Worm (Caenorhabditis elegans) whole organism, mixed stage, embryonic: Measurements from ENCODE around the gene trd-1.

Source experiments
- M03D4.4 ChIP-seq: sonication (generic microtip); optimal IDR thresholded peaks from 2 replicates; lab custom pipeline; 2017; ENCODE audit warnings: mild to moderate bottlenecking, missing genetic modification characterization, missing compliant biosample characterization
- bed-3 ChIP-seq: fragments of 200-800 bp; sonication (Bioruptor generic); optimal IDR thresholded peaks from 3 replicates; lab custom pipeline; 2018; ENCODE audit warnings: mild to moderate bottlenecking, missing genetic modification characterization, moderate library complexity, missing compliant biosample characterization
- blmp-1 ChIP-seq: fragments of 150-350 bp; optimal IDR thresholded peaks from 2 replicates; lab custom pipeline; 2014; ENCODE audit warnings: missing biosample characterization, missing genetic modification characterization
- ceh-43 ChIP-seq: fragments of 200-800 bp; sonication (Bioruptor generic); optimal IDR thresholded peaks from 2 replicates; lab custom pipeline; 2018; ENCODE audit warnings: mild to moderate bottlenecking, missing genetic modification characterization, moderate library complexity, missing compliant biosample characterization
- ces-1 ChIP-seq: fragments of 150-350 bp; optimal IDR thresholded peaks from 2 replicates; lab custom pipeline; 2014; ENCODE audit warnings: missing biosample characterization, missing genetic modification reagents, missing genetic modification characterization
- cnd-1 ChIP-seq: fragments of 200-800 bp; sonication (Bioruptor generic); optimal IDR thresholded peaks from 2 replicates; lab custom pipeline; 2018; ENCODE audit warnings: mild to moderate bottlenecking, missing genetic modification characterization, missing compliant biosample characterization
- drap-1 ChIP-seq: fragments of 200-800 bp; sonication (Bioruptor generic); optimal IDR thresholded peaks from 3 replicates; lab custom pipeline; 2018; ENCODE audit warnings: mild to moderate bottlenecking, missing genetic modification characterization, missing compliant biosample characterization
- elt-1 ChIP-seq: sonication (generic microtip); optimal IDR thresholded peaks from 2 replicates; lab custom pipeline; 2017; ENCODE audit warnings: missing genetic modification characterization, mild to moderate bottlenecking, missing compliant biosample characterization, antibody characterized with exemption, moderate library complexity, borderline replicate concordance; ENCODE audit not compliant: insufficient read depth
- elt-3 ChIP-seq: fragments of 150-350 bp; optimal IDR thresholded peaks from 2 replicates; lab custom pipeline; 2014; ENCODE audit warnings: missing biosample characterization, missing genetic modification characterization
- flh-1 ChIP-seq: fragments of 200-800 bp; sonication (Bioruptor generic); optimal IDR thresholded peaks from 2 replicates; lab custom pipeline; 2018; ENCODE audit warnings: mild to moderate bottlenecking, missing genetic modification characterization, moderate library complexity, missing compliant biosample characterization
- ham-2 ChIP-seq: fragments of 200-800 bp; sonication (Bioruptor generic); optimal IDR thresholded peaks from 2 replicates; lab custom pipeline; 2018; ENCODE audit warnings: mild to moderate bottlenecking, missing genetic modification characterization, missing compliant biosample characterization
- lin-32 ChIP-seq: fragments of 200-800 bp; sonication (Bioruptor generic); optimal IDR thresholded peaks from 2 replicates; lab custom pipeline; 2018; ENCODE audit warnings: mild to moderate bottlenecking, missing genetic modification characterization, missing compliant biosample characterization
- mab-5 ChIP-seq: fragments of 150-350 bp; optimal IDR thresholded peaks from 2 replicates; lab custom pipeline; 2014; ENCODE audit warnings: missing biosample characterization, missing genetic modification characterization
- mep-1 ChIP-seq: fragments of 150-350 bp; optimal IDR thresholded peaks from 2 replicates; lab custom pipeline; 2017; ENCODE audit warnings: missing biosample characterization, missing genetic modification reagents, missing genetic modification characterization, inconsistent platforms
- mls-2 ChIP-seq: sonication (generic microtip); optimal IDR thresholded peaks from 2 replicates; lab custom pipeline; 2016; ENCODE audit warnings: mild to moderate bottlenecking, missing genetic modification characterization, moderate library complexity, missing compliant biosample characterization
- nhr-12 ChIP-seq: fragments of 150-350 bp; optimal IDR thresholded peaks from 2 replicates; lab custom pipeline; 2014; ENCODE audit warnings: missing biosample characterization, missing genetic modification characterization
- nhr-2 ChIP-seq: fragments of 150-350 bp; optimal IDR thresholded peaks from 2 replicates; lab custom pipeline; 2014; ENCODE audit warnings: missing biosample characterization, missing genetic modification characterization
- nhr-237 ChIP-seq: fragments of 150-350 bp; optimal IDR thresholded peaks from 2 replicates; lab custom pipeline; 2014; ENCODE audit warnings: missing biosample characterization, missing genetic modification characterization
- nhr-28 ChIP-seq: fragments of 150-350 bp; optimal IDR thresholded peaks from 2 replicates; lab custom pipeline; 2014; ENCODE audit warnings: missing biosample characterization, missing genetic modification characterization
- nhr-76 ChIP-seq: sonication (generic microtip); optimal IDR thresholded peaks from 2 replicates; lab custom pipeline; 2017; ENCODE audit warnings: missing biosample characterization, missing genetic modification characterization
- pha-4 ChIP-seq: fragments of 150-350 bp; optimal IDR thresholded peaks from 2 replicates; lab custom pipeline; 2018; ENCODE audit warnings: missing biosample characterization, missing genetic modification reagents, missing genetic modification characterization
- sem-2 ChIP-seq: fragments of 200-800 bp; sonication (Bioruptor generic); optimal IDR thresholded peaks from 2 replicates; lab custom pipeline; 2018; ENCODE audit warnings: mild to moderate bottlenecking, missing genetic modification characterization, missing compliant biosample characterization
- snpc-4 ChIP-seq: fragments of 150-350 bp; optimal IDR thresholded peaks from 2 replicates; lab custom pipeline; 2014; ENCODE audit warnings: missing biosample characterization, missing genetic modification characterization
- sptf-1 ChIP-seq: sonication (generic microtip); optimal IDR thresholded peaks from 2 replicates; lab custom pipeline; 2017; ENCODE audit warnings: mild to moderate bottlenecking, missing genetic modification characterization, moderate library complexity, missing compliant biosample characterization
- tbx-8 ChIP-seq: fragments of 200-800 bp; sonication (Bioruptor generic); optimal IDR thresholded peaks from 2 replicates; lab custom pipeline; 2018; ENCODE audit warnings: mild to moderate bottlenecking, missing genetic modification characterization, moderate library complexity, missing compliant biosample characterization
- unc-120 ChIP-seq: sonication (generic microtip); optimal IDR thresholded peaks from 2 replicates; lab custom pipeline; 2017; ENCODE audit warnings: missing genetic modification characterization, missing compliant biosample characterization; ENCODE audit not compliant: poor library complexity, severe bottlenecking
- unc-39 ChIP-seq: fragments of 150-350 bp; optimal IDR thresholded peaks from 2 replicates; lab custom pipeline; 2014; ENCODE audit warnings: missing biosample characterization, missing genetic modification characterization
- unc-62 ChIP-seq: fragments of 150-350 bp; optimal IDR thresholded peaks from 2 replicates; lab custom pipeline; 2014; ENCODE audit warnings: missing biosample characterization, missing genetic modification reagents, missing genetic modification characterization
- ztf-11 ChIP-seq: fragments of 150-350 bp; optimal IDR thresholded peaks from 2 replicates; lab custom pipeline; 2014; ENCODE audit warnings: missing biosample characterization, missing genetic modification characterization

trd-1 gene

DNA sequence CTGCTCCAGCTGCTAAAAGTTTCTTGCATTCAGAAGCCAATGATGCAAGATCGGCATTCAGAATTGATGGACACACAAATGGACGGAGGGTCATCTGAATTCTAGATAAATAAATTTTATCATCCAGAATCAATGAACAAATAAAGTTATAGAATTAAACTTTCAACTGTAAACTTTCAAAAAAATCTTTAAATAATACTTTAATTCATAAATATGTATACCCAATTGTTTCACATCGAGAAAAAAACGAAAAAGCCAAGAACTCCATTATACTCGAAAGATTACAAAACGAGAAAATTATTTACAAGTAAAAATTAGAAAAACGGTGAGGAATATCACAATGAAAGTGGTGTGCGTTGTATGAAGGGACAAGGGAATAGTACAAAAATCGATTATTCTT, 39.0 kb upstream of the trd-1 start, which contains the start of gene F08F8.7:
F08F8.7 (minus strand) TSS at position 101 of the 400 bp plus-strand sequence.
- TF ChIP-seq flh-1 (no peak), nhr-12 (no peak), tbx-8 (no peak), mep-1 (no peak), nhr-76 (tag; lab: Kevin White, UChicago) (no peak), nhr-237 (tag; lab: Kevin White, UChicago) (no peak), elt-3 (no peak), unc-120 (tag; lab: Kevin White, UChicago) (no peak), drap-1 (GFP tag; lab: Kevin White, UChicago) (no peak), pha-4 (tag; lab: Kevin White, UChicago) (no peak), cnd-1 (tag; lab: Kevin White, UChicago) (no peak), bed-3 (GFP tag; lab: Kevin White, UChicago) (no peak), ztf-11 (tag; lab: Kevin White, UChicago) (no peak)

DNA sequence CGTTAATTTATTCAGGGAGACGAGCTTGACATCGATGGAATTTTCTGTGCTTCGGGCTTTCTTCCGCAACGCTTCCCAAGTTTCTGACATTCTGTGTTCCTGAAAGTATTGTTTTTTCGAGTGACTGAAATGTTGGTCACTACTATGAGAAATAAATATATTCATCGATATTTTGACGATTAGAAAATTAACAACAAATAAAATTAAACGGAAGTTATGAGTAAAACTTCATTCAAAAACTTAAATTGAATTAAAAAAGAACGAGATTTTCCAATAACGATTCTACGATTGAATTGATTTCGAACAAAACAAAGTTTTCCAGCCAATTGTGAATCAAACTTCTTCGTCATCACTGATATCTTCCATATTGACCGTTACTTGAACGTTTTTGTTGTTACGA, 37.0 kb upstream of the trd-1 start, which contains the start of gene gos-28:
gos-28 (minus strand) TSS at position 101 of the 400 bp plus-strand sequence.
- TF ChIP-seq nhr-12 = no peak
- no peak for TF ChIP-seq elt-3

DNA sequence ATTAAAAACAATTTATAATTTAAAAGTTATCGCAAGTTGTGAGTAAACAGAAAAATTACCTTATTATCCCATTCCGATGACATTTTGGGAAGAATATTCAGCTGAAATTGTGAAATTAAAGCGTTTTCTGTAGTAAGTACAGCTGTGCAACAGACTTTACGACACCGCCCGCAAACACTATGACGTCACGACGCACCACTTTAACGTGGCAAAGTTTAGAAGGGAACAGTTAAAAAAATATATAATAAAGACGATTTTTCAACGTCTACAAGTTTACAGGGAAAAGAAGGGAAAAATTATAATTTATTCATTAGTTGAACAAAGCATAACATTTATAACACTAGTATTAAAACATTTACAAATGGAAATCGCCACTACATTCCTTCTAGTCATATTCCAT, 32.2 kb upstream of the trd-1 start, which contains the start of gene F08F8.9:
F08F8.9 (minus strand) TSS at position 101 of the 400 bp plus-strand sequence.
- TF ChIP-seq M03D4.4 (tag; lab: Kevin White, UChicago) = no peak
- TF ChIP-seq nhr-28 (tag; lab: Kevin White, UChicago) = no peak
- TF ChIP-seq ceh-43 (GFP tag; lab: Kevin White, UChicago) = no peak
- TF ChIP-seq mab-5 (tag; lab: Kevin White, UChicago) = no peak
- no peak for TF ChIP-seq elt-3
- TF ChIP-seq nhr-2 (tag; lab: Kevin White, UChicago) = no peak
- no peak for TF ChIP-seq nhr-76 (tag; lab: Kevin White, UChicago)
- no peak for TF ChIP-seq lin-32 (GFP tag; lab: Kevin White, UChicago)
- no peak for TF ChIP-seq flh-1
- TF ChIP-seq tbx-8 = no peak
- no peak for TF ChIP-seq nhr-237 (tag; lab: Kevin White, UChicago)
- TF ChIP-seq unc-39 (tag; lab: Kevin White, UChicago) = no peak
- TF ChIP-seq sptf-1 (tag; lab: Kevin White, UChicago) = no peak
- TF ChIP-seq ztf-11 (tag; lab: Kevin White, UChicago) = no peak
- no peak for TF ChIP-seq unc-62 (GFP tag; lab: Kevin White, UChicago)
- TF ChIP-seq bed-3 (GFP tag; lab: Kevin White, UChicago) = no peak
- TF ChIP-seq blmp-1 (tag; lab: Kevin White, UChicago) = no peak
- no peak for TF ChIP-seq sem-2 (GFP tag; lab: Kevin White, UChicago)
- no peak for TF ChIP-seq ham-2 (GFP tag; lab: Kevin White, UChicago)
- no peak for TF ChIP-seq snpc-4 (tag; lab: Kevin White, UChicago)
- TF ChIP-seq, all 35 proteins: peak for 0

DNA sequence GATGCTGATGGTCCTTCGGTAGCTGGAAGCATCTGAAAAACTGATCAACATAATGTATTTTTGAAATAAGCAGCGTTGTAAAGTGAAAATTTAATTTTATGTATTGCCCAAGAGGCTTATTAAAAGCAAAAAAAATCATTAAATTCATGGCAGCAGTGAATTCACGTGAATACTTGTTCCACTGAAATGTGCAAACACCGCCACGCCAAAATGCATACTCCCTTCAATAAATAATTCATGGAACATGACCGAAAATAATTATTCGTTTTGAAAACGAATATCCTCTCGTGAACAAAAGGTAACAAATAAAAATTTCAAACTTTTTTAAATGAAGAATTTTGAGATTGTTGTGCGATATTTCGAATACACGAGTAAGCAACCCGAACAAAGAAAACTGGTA, 28.7 kb upstream of the trd-1 start, which contains the start of gene F08F8.10:
F08F8.10 (minus strand) TSS at position 38 of the 400 bp plus-strand sequence.
- TF ChIP-seq mls-2 (tag; lab: Kevin White, UChicago) (no peak), ces-1 (peak; percentile 0)

DNA sequence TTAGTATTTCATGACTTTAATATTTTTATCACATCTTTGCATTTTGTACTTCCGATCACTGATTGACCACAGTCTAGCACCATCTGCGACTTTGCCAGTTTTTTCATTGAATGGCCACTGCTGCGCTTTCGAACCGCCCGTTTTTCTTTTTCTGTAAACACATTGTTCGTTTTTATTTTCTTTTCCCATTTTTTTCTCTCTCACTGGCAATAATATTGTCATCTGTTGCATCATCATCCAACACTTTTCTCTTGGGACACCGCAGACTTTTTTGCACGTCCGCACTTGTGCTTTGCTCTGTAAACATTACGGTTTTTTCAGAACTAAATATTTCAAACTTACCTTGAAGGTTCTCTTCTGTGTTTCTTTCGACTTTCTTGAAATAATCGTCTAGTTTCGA, 27.4 kb upstream of the trd-1 start:
- TF ChIP-seq M03D4.4 (tag; lab: Kevin White, UChicago) (no peak), unc-120 (tag; lab: Kevin White, UChicago) (no peak), ceh-43 (GFP tag; lab: Kevin White, UChicago) (no peak), cnd-1 (tag; lab: Kevin White, UChicago) (no peak), elt-1 (tag; lab: Kevin White, UChicago) (no peak), nhr-76 (tag; lab: Kevin White, UChicago) (no peak), mab-5 (tag; lab: Kevin White, UChicago) (no peak), unc-39 (tag; lab: Kevin White, UChicago) (no peak)
